Fruit fly (Drosophila melanogaster): Measurements from ENCODE around the gene Wdr24.

The Wdr24 gene

dm6 chr3R:29745056-29745455 lies at the start of gene Wdr24, which contains the start of gene IntS11 (continued):
- TF ChIP-seq cg (GFP tag; optimal IDR thresholded peaks at IDR 0.05) (no peak), CG6791 (GFP tag; IDR thresholded peaks at IDR 0.05; ENCODE audit: partially characterized antibody) (no peak), CG15601 (tag; optimal IDR thresholded peaks at IDR 0.05) (peak; percentile 70), pita (GFP tag; optimal IDR thresholded peaks at IDR 0.05) (no peak), CG3407 (GFP tag; optimal IDR thresholded peaks at IDR 0.05) (no peak), CG8478 (optimal IDR thresholded peaks at IDR 0.05) (no peak), CG31365 (tag; optimal IDR thresholded peaks at IDR 0.05) (peak; percentile 9), gro (GFP tag; optimal IDR thresholded peaks at IDR 0.05) (peak; percentile 57), CG10209 (GFP tag; optimal IDR thresholded peaks at IDR 0.05) (peak; percentile 80), Six4 (GFP tag; optimal IDR thresholded peaks at IDR 0.05) (no peak), Neu2 (GFP tag; optimal IDR thresholded peaks at IDR 0.05; ENCODE audit: borderline replicate concordance) (no peak), Trl (optimal IDR thresholded peaks at IDR 0.05) (no peak), Trl (GFP tag; optimal IDR thresholded peaks at IDR 0.05) (peak; percentile 41), phol (tag; optimal IDR thresholded peaks at IDR 0.05) (peak; percentile 85), sens-2 (GFP tag; IDR thresholded peaks at IDR 0.05) (0 out of 2 replicates have a peak, but pooled peaks have one; percentile 27), pros (GFP tag; optimal IDR thresholded peaks at IDR 0.05) (peak; percentile 2), lbe (GFP tag; optimal IDR thresholded peaks at IDR 0.05) (peak; percentile 83), gcm (GFP tag; optimal IDR thresholded peaks at IDR 0.05) (no peak), salm (tag; optimal IDR thresholded peaks at IDR 0.05) (peak; percentile 28), kay (GFP tag; optimal IDR thresholded peaks at IDR 0.05) (peak; percentile 54), Bteb2 (GFP tag; optimal IDR thresholded peaks at IDR 0.05) (peak; percentile 70), so (GFP tag; IDR thresholded peaks at IDR 0.05) (0 out of 3 replicates have a peak, but pooled peaks have one; percentile 62), trem (tag; optimal IDR thresholded peaks at IDR 0.05) (peak; percentile 73), CG18764 (GFP tag; optimal IDR thresholded peaks at IDR 0.05) (peak; percentile 53), CG14441 (GFP tag; IDR thresholded peaks at IDR 0.05) (peak; percentile 96), ac (GFP tag; optimal IDR thresholded peaks at IDR 0.05) (no peak), CG17361 (GFP tag; IDR thresholded peaks at IDR 0.05) (peak; percentile 81), CG15011 (GFP tag; optimal IDR thresholded peaks at IDR 0.05) (no peak)

DNA sequence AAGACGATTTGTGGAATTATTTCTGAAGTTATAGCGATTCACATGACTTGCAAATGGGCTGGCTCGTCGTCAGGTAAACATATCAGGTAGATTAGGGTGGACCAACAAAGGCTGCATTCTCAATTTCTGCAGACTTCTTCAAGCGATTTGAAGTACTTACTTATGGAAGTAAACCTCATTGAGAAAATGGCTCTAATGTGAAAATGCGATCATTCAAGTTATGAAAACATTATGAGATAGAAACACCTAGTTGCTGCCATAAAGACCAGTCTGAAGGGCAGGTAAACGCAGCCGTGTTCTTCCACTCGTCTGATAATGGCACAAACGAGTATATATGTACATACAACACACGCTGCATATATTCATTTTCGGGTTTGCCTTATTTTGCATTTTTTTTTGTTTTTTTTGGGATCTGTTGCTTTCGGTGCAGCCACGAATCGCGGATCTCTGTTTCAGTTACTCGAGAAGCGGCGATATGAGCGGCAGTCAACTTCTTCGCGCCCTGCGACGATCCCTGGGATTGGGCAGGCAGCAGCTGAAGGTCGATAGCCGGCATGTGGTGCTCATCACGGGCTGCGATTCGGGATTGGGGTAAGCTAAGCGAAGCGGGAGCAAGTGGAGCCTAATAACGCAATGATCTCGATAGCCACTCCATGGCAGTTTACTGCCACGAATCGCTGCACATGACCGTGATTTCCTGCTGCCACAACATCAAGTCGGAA lies 49.4 kb upstream of the Wdr24 start, which contains the start of gene sro:
Gene sro (plus strand): TSS at position 437 of the 722 bp plus-strand sequence.
- no peak for TF ChIP-seq Sry-δ (GFP tag; optimal IDR thresholded peaks at IDR 0.05)
- TF ChIP-seq cad (GFP tag; optimal IDR thresholded peaks at IDR 0.05), result peak; percentile 54
- TF ChIP-seq B-H2 (GFP tag; optimal IDR thresholded peaks at IDR 0.05), result no peak
- no peak for TF ChIP-seq CG7372 (GFP tag; IDR thresholded peaks at IDR 0.05)
- no peak for TF ChIP-seq CG11085 (GFP tag; IDR thresholded peaks at IDR 0.05)
- no peak for TF ChIP-seq Doc3 (GFP tag; IDR thresholded peaks at IDR 0.05; ENCODE audit: partially characterized antibody)
- TF ChIP-seq CG2889 (GFP tag; IDR thresholded peaks at IDR 0.05), result no peak
- no peak for TF ChIP-seq pros (GFP tag; optimal IDR thresholded peaks at IDR 0.05)
- TF ChIP-seq Hmr (GFP tag; optimal IDR thresholded peaks at IDR 0.05), result no peak
- no peak for TF ChIP-seq sug (tag; optimal IDR thresholded peaks at IDR 0.05)
- peak in 1 of 2 experiments; percentile 85 for TF ChIP-seq tll (GFP tag; optimal IDR thresholded peaks at IDR 0.05)
- TF ChIP-seq CG11398 (GFP tag; optimal IDR thresholded peaks at IDR 0.05), result no peak
- TF ChIP-seq Ets65A (GFP tag), result peak; percentile 78
- 0 out of 3 replicates have a peak, but pooled peaks have one; percentile 24 for TF ChIP-seq HLH4C (GFP tag; IDR thresholded peaks at IDR 0.05; ENCODE audit: partially characterized antibody)
- TF ChIP-seq Ssrp (tag; optimal IDR thresholded peaks at IDR 0.05), result no peak
- TF ChIP-seq gt (GFP tag; IDR thresholded peaks at IDR 0.05), result no peak
- no peak for TF ChIP-seq maf-S (GFP tag; optimal IDR thresholded peaks at IDR 0.05)
- no peak for TF ChIP-seq NfI (GFP tag; optimal IDR thresholded peaks at IDR 0.05)
- TF ChIP-seq zen (tag; optimal IDR thresholded peaks at IDR 0.05), result peak; percentile 63
